Fruit fly (Drosophila melanogaster) Kc167 (cell line): ENCODE measurements around the gene CG31268.
"Not testable (repeated sequence)": the region's sequence is repeated elsewhere in the genome, so short reads cannot be mapped to it uniquely, and the experiment has no call there.

Experiments used
- Myc ChIP-seq: fragments of >200 bp; optimal IDR thresholded peaks from 2 replicates; lab custom pipeline; 2017; ENCODE audit warnings: missing external identifiers
- Sin3A ChIP-seq: fragments of >200 bp; optimal IDR thresholded peaks from 2 replicates; lab custom pipeline; 2018; ENCODE audit warnings: missing external identifiers
- h ChIP-seq: fragments of >200 bp; optimal IDR thresholded peaks from 3 replicates; lab custom pipeline; 2018; ENCODE audit warnings: missing external identifiers
- insv ChIP-seq: fragments of >200 bp; optimal IDR thresholded peaks from 3 replicates; lab custom pipeline; 2018; ENCODE audit warnings: missing external identifiers
- psq ChIP-seq: fragments of >200 bp; optimal IDR thresholded peaks from 2 replicates; lab custom pipeline; 2017; ENCODE audit warnings: missing external identifiers
- ttk ChIP-seq: sonication (Bioruptor generic); optimal IDR thresholded peaks from 2 replicates; lab custom pipeline; 2017; ENCODE audit warnings: missing external identifiers

Gene CG31268

dm6 chr3R:17031502-17031901, at the start of gene CG31268:
CG31268 (plus strand) TSS chr3R:17031802.
- TF ChIP-seq Myc (lab: Kevin White, UChicago) (no peak), Sin3A (lab: Kevin White, UChicago) (no peak)

dm6 chr3R:16982108-16982707, 49.4 kb upstream of the CG31268 start, which contains the start of gene AhcyL2:
AhcyL2 (minus strand) TSS chr3R:16982158.
- TF ChIP-seq Myc (lab: Kevin White, UChicago) (no peak), h (no peak), Sin3A (lab: Kevin White, UChicago) (no peak), insv (lab: Kevin White, UChicago) (no peak), psq (no peak), ttk (no peak)

dm6 chr3R:16983001-16983400, 48.6 kb upstream of the CG31268 start:
- TF ChIP-seq ttk (no peak), psq (no peak), h (no peak), Sin3A (lab: Kevin White, UChicago) (no peak), insv (lab: Kevin White, UChicago) (no peak), Myc (lab: Kevin White, UChicago) (no peak)

dm6 chr3R:16984221-16984620, 47.4 kb upstream of the CG31268 start:
- TF ChIP-seq ttk = no peak
- no peak for TF ChIP-seq insv (lab: Kevin White, UChicago)
- no peak for TF ChIP-seq Myc (lab: Kevin White, UChicago)
- TF ChIP-seq Sin3A (lab: Kevin White, UChicago) = no peak
- no peak for TF ChIP-seq h

dm6 chr3R:16985547-16985946, 46.1 kb upstream of the CG31268 start:
- TF ChIP-seq Sin3A (lab: Kevin White, UChicago) (no peak), h (no peak), psq (no peak), ttk (no peak)

dm6 chr3R:16986181-16987074, 45.2 kb upstream of the CG31268 start:
- no peak for TF ChIP-seq h

dm6 chr3R:16987220-16987923, 44.2 kb upstream of the CG31268 start, which contains the start of gene CG18622:
CG18622 (minus strand) TSS chr3R:16987732.
- no peak for TF ChIP-seq ttk
- TF ChIP-seq Myc (lab: Kevin White, UChicago) = no peak
- no peak for TF ChIP-seq h
- TF ChIP-seq insv (lab: Kevin White, UChicago) = no peak
- TF ChIP-seq Sin3A (lab: Kevin White, UChicago) = no peak
- TF ChIP-seq psq = no peak

dm6 chr3R:16987924-16988298, 43.7 kb upstream of the CG31268 start:
- TF ChIP-seq psq = no peak
- TF ChIP-seq Sin3A (lab: Kevin White, UChicago) = no peak
- no peak for TF ChIP-seq Myc (lab: Kevin White, UChicago)
- no peak for TF ChIP-seq insv (lab: Kevin White, UChicago)
- TF ChIP-seq h = no peak
- TF ChIP-seq ttk = no peak

dm6 chr3R:16988514-16988913, 43.1 kb upstream of the CG31268 start, which contains the start of gene MESK4:
MESK4 (plus strand) TSS chr3R:16988814.
- not testable (repeated sequence) for TF ChIP-seq h, ttk, psq

dm6 chr3R:16991781-16992180, 39.8 kb upstream of the CG31268 start, which contains the start of gene EMC2B:
EMC2B (minus strand) TSS chr3R:16991878.
- TF ChIP-seq Sin3A (lab: Kevin White, UChicago) = no peak
- no peak for TF ChIP-seq psq
- no peak for TF ChIP-seq ttk
- TF ChIP-seq h = no peak
- TF ChIP-seq Myc (lab: Kevin White, UChicago) = no peak
- no peak for TF ChIP-seq insv (lab: Kevin White, UChicago)

dm6 chr3R:16992716-16993115, 38.9 kb upstream of the CG31268 start, which contains the start of gene CG31274:
CG31274 (plus strand) TSS chr3R:16993016.
- not testable (repeated sequence) for TF ChIP-seq psq, ttk, h

dm6 chr3R:16996059-16996959, 35.3 kb upstream of the CG31268 start, which contains the start of the genes EMC2A and CG3534:
EMC2A (minus strand) TSS chr3R:16996071.
CG3534 (plus strand) TSS chr3R:16996446.
- TF ChIP-seq Myc (lab: Kevin White, UChicago) = no peak
- no peak for TF ChIP-seq h
- no peak for TF ChIP-seq insv (lab: Kevin White, UChicago)
- no peak for TF ChIP-seq psq
- no peak for TF ChIP-seq ttk
- no peak for TF ChIP-seq Sin3A (lab: Kevin White, UChicago)
